Fruit fly (Drosophila melanogaster) whole organism, embryonic: ENCODE data around the gene grnd.

ENCODE experiments used
- Ada2b ChIP-seq: fragments of 200-800 bp; sonication (Bioruptor generic); IDR thresholded peaks from 2 replicates; pipeline ENCODE4 v1.3.6; 2022; ENCODE audit warnings: missing biosample characterization, missing genetic modification characterization
- Aef1 ChIP-seq: fragments of 200-800 bp; sonication (Bioruptor generic); IDR thresholded peaks from 3 replicates; pipeline ENCODE4 v1.3.6; 2022; ENCODE audit warnings: missing biosample characterization, missing genetic modification characterization
- Awh ChIP-seq: fragments of 200-800 bp; sonication (Bioruptor generic); IDR thresholded peaks from 2 replicates; pipeline ENCODE4, ENCODE4 v1.3.6; 2022; ENCODE audit warnings: missing biosample characterization, missing genetic modification characterization
- CG10431 ChIP-seq: fragments of 200-800 bp; sonication (Bioruptor generic); optimal IDR thresholded peaks from 3 replicates; lab custom pipeline; 2018; ENCODE audit warnings: missing biosample characterization, mild to moderate bottlenecking, missing genetic modification characterization
- CG11093 ChIP-seq: fragments of 200-800 bp; sonication (Bioruptor generic); IDR thresholded peaks from 3 replicates; pipeline ENCODE4 v1.3.6; 2022; ENCODE audit warnings: missing biosample characterization, missing genetic modification characterization
- CG11696 ChIP-seq: fragments of 200-800 bp; sonication (Bioruptor generic); IDR thresholded peaks from 2 replicates; pipeline ENCODE4 v1.3.6; 2022; ENCODE audit warnings: missing biosample characterization, missing genetic modification characterization
- CG12769 ChIP-seq: fragments of 200-800 bp; sonication (Bioruptor generic); optimal IDR thresholded peaks from 2 replicates; lab custom pipeline; 2019; ENCODE audit warnings: missing biosample characterization, mild to moderate bottlenecking, missing genetic modification characterization, moderate library complexity
- CG13296 ChIP-seq: fragments of 200-800 bp; sonication (Bioruptor generic); optimal IDR thresholded peaks from 3 replicates; lab custom pipeline; 2018; ENCODE audit warnings: missing biosample characterization, mild to moderate bottlenecking, missing genetic modification characterization
- CG13894 ChIP-seq: fragments of 200-800 bp; sonication (Bioruptor generic); optimal IDR thresholded peaks from 3 replicates; lab custom pipeline; 2018; ENCODE audit warnings: missing biosample characterization, mild to moderate bottlenecking, missing genetic modification characterization, moderate library complexity
- CG15479 ChIP-seq: fragments of 200-800 bp; sonication (Bioruptor generic); optimal IDR thresholded peaks from 3 replicates; lab custom pipeline; 2019; ENCODE audit warnings: missing biosample characterization, mild to moderate bottlenecking, missing genetic modification characterization, moderate library complexity
- CG15514 ChIP-seq: fragments of 200-800 bp; sonication (Bioruptor generic); optimal IDR thresholded peaks from 3 replicates; lab custom pipeline; 2017; ENCODE audit warnings: missing biosample characterization, missing genetic modification characterization, mild to moderate bottlenecking, moderate library complexity, missing genetic modification reagents
- CG15696 ChIP-seq: fragments of 200-800 bp; sonication (Bioruptor generic); optimal IDR thresholded peaks from 2 replicates; lab custom pipeline; 2019; ENCODE audit warnings: missing biosample characterization, mild to moderate bottlenecking, missing genetic modification characterization, moderate library complexity
- CG17328 ChIP-seq: fragments of 200-800 bp; sonication (Bioruptor generic); IDR thresholded peaks from 2 replicates; pipeline ENCODE4 v1.3.6; 2022; ENCODE audit warnings: missing biosample characterization, missing genetic modification characterization
- CG2199 ChIP-seq: fragments of 200-800 bp; sonication (Bioruptor generic); IDR thresholded peaks from 3 replicates; pipeline ENCODE4 v1.3.6; 2022; ENCODE audit warnings: missing biosample characterization, missing genetic modification characterization
- CG32772 ChIP-seq: fragments of 200-800 bp; sonication (Bioruptor generic); IDR thresholded peaks from 2 replicates; pipeline ENCODE4 v1.3.6; 2022; ENCODE audit warnings: missing biosample characterization, missing genetic modification characterization
- CG33213 ChIP-seq: fragments of 200-800 bp; sonication (Bioruptor generic); optimal IDR thresholded peaks from 3 replicates; lab custom pipeline; 2016; ENCODE audit warnings: missing biosample characterization, missing genetic modification characterization
- CG3838 ChIP-seq: fragments of 200-800 bp; sonication (Bioruptor generic); optimal IDR thresholded peaks from 3 replicates; lab custom pipeline; 2016; ENCODE audit warnings: missing biosample characterization, missing genetic modification characterization
- CG42726 ChIP-seq: fragments of 200-800 bp; sonication (Bioruptor generic); IDR thresholded peaks from 2 replicates; pipeline ENCODE4 v1.3.6; 2022; ENCODE audit warnings: missing biosample characterization, missing genetic modification characterization; ENCODE audit not compliant: partially characterized antibody
- CG4282 ChIP-seq: fragments of 200-800 bp; sonication (Bioruptor generic); optimal IDR thresholded peaks from 2 replicates; lab custom pipeline; 2016; ENCODE audit warnings: missing biosample characterization, missing genetic modification characterization
- CG43689 ChIP-seq: fragments of 200-800 bp; sonication (Bioruptor generic); IDR thresholded peaks from 2 replicates; pipeline ENCODE4 v1.3.6; 2022; ENCODE audit warnings: missing biosample characterization, missing genetic modification characterization
- CG6175 ChIP-seq: fragments of 200-800 bp; sonication (Bioruptor generic); IDR thresholded peaks from 3 replicates; pipeline ENCODE4 v1.3.6; 2022; ENCODE audit warnings: missing biosample characterization, missing genetic modification characterization
- CG6654 ChIP-seq: fragments of 200-800 bp; sonication (Bioruptor generic); optimal IDR thresholded peaks from 2 replicates; lab custom pipeline; 2017; ENCODE audit warnings: missing biosample characterization, mild to moderate bottlenecking, missing genetic modification characterization
- CG7271 ChIP-seq: fragments of 200-800 bp; sonication (Bioruptor generic); optimal IDR thresholded peaks from 2 replicates; lab custom pipeline; 2018; ENCODE audit warnings: missing biosample characterization, mild to moderate bottlenecking, missing genetic modification characterization, moderate library complexity
- CG8388 ChIP-seq: fragments of 200-800 bp; sonication (Bioruptor generic); optimal IDR thresholded peaks from 2 replicates; lab custom pipeline; 2019; ENCODE audit warnings: missing biosample characterization, mild to moderate bottlenecking, missing genetic modification characterization, moderate library complexity
- D19A ChIP-seq: fragments of 200-800 bp; optimal IDR thresholded peaks from 3 replicates; lab custom pipeline; 2019; ENCODE audit warnings: missing biosample characterization, mild to moderate bottlenecking, missing genetic modification characterization, moderate library complexity
- E2f2 ChIP-seq: fragments of 200-800 bp; sonication (Bioruptor generic); IDR thresholded peaks from 2 replicates; pipeline ENCODE4 v1.3.6; 2022; ENCODE audit warnings: missing biosample characterization, missing genetic modification characterization
- GATAe ChIP-seq: fragments of 200-800 bp; sonication (Bioruptor generic); conservative IDR thresholded peaks from 2 replicates; pipeline ENCODE4 v1.3.6; 2022; ENCODE audit warnings: missing biosample characterization, missing genetic modification characterization
- HmgD ChIP-seq: fragments of 200-800 bp; sonication (Bioruptor generic); optimal IDR thresholded peaks from 3 replicates; lab custom pipeline; 2016; ENCODE audit warnings: missing biosample characterization, missing genetic modification characterization
- Mad ChIP-seq: fragments of 200-800 bp; sonication (Bioruptor generic); optimal IDR thresholded peaks from 2 replicates; lab custom pipeline; 2016; ENCODE audit warnings: missing biosample characterization, missing genetic modification characterization
- Ssrp ChIP-seq: fragments of 200-800 bp; sonication (Bioruptor generic); optimal IDR thresholded peaks from 2 replicates; lab custom pipeline; 2018; ENCODE audit warnings: missing biosample characterization, mild to moderate bottlenecking, missing genetic modification characterization, moderate library complexity
- cas ChIP-seq: fragments of 200-800 bp; sonication (Bioruptor generic); IDR thresholded peaks from 2 replicates; pipeline ENCODE4 v1.3.6; 2022; ENCODE audit warnings: missing biosample characterization, missing genetic modification characterization
- crc ChIP-seq: fragments of 200-800 bp; sonication (Bioruptor generic); optimal IDR thresholded peaks from 2 replicates; lab custom pipeline; 2016; ENCODE audit warnings: missing biosample characterization, missing genetic modification characterization
- croc ChIP-seq: fragments of 200-800 bp; sonication (Bioruptor generic); conservative IDR thresholded peaks from 3 replicates; pipeline ENCODE4 v1.3.6; 2022; ENCODE audit warnings: missing biosample characterization, missing genetic modification characterization
- disco-r ChIP-seq: fragments of 200-800 bp; sonication (Bioruptor generic); optimal IDR thresholded peaks from 2 replicates; lab custom pipeline; 2016; ENCODE audit warnings: missing biosample characterization, missing genetic modification characterization
- gce ChIP-seq: fragments of 200-800 bp; sonication (Bioruptor generic); IDR thresholded peaks from 3 replicates; pipeline ENCODE4 v1.3.6; 2022; ENCODE audit warnings: missing biosample characterization, missing genetic modification characterization
- hbn ChIP-seq: fragments of 200-800 bp; sonication (Bioruptor generic); IDR thresholded peaks from 2 replicates; pipeline ENCODE4 v1.3.6; 2022; ENCODE audit warnings: missing biosample characterization, missing genetic modification characterization; ENCODE audit not compliant: partially characterized antibody
- inv ChIP-seq: fragments of 200-800 bp; sonication (Bioruptor generic); IDR thresholded peaks from 2 replicates; pipeline ENCODE4 v1.3.6; 2022; ENCODE audit warnings: missing biosample characterization, missing genetic modification characterization; ENCODE audit not compliant: partially characterized antibody
- lab ChIP-seq: fragments of 200-800 bp; sonication (Bioruptor generic); optimal IDR thresholded peaks from 3 replicates; lab custom pipeline; 2017; ENCODE audit warnings: missing biosample characterization, missing genetic modification characterization, mild to moderate bottlenecking, moderate library complexity, missing genetic modification reagents
- nmo ChIP-seq: fragments of 200-800 bp; sonication (Bioruptor generic); optimal IDR thresholded peaks from 2 replicates; lab custom pipeline; 2018; ENCODE audit warnings: missing biosample characterization, mild to moderate bottlenecking, missing genetic modification characterization, moderate library complexity
- odd ChIP-seq: fragments of 200-800 bp; sonication (Bioruptor generic); optimal IDR thresholded peaks from 2 replicates; lab custom pipeline; 2017; ENCODE audit warnings: missing biosample characterization, mild to moderate bottlenecking, missing genetic modification characterization
- pan ChIP-seq, 4 experiments: fragments of >200 bp in 3 of 4; fragments of 200-800 bp in 1 of 4; sonication (Bioruptor generic) in 1 of 4; optimal IDR thresholded peaks in 3 of 4; IDR thresholded peaks in 1 of 4; 2 replicates each; pipeline versions ENCODE4 v1.3.6 to Lab custom; 2017 to 2022; ENCODE audit warnings: missing biosample characterization in 2 of 4, missing genetic modification characterization in 2 of 4, mixed read lengths in 1 of 4
- phol ChIP-seq: fragments of 200-800 bp; sonication (Bioruptor generic); optimal IDR thresholded peaks from 3 replicates; lab custom pipeline; 2018; ENCODE audit warnings: missing biosample characterization, mild to moderate bottlenecking, missing genetic modification characterization, moderate library complexity
- psq ChIP-seq: fragments of 200-800 bp; sonication (Bioruptor generic); optimal IDR thresholded peaks from 2 replicates; lab custom pipeline; 2017; ENCODE audit warnings: missing biosample characterization, missing genetic modification characterization
- repo ChIP-seq: fragments of 200-800 bp; sonication (Bioruptor generic); optimal IDR thresholded peaks from 2 replicates; lab custom pipeline; 2016; ENCODE audit warnings: missing biosample characterization, missing genetic modification characterization
- rib ChIP-seq: fragments of 200-800 bp; sonication (Bioruptor generic); IDR thresholded peaks from 2 replicates; pipeline ENCODE4 v1.3.6; 2022; ENCODE audit warnings: missing biosample characterization, missing genetic modification characterization
- run ChIP-seq: fragments of 200-800 bp; sonication (Bioruptor generic); optimal IDR thresholded peaks from 3 replicates; lab custom pipeline; 2018; ENCODE audit warnings: missing biosample characterization, mild to moderate bottlenecking, missing genetic modification characterization
- sd ChIP-seq: fragments of 200-800 bp; sonication (Bioruptor generic); optimal IDR thresholded peaks from 3 replicates; lab custom pipeline; 2018; ENCODE audit warnings: missing biosample characterization, mild to moderate bottlenecking, missing genetic modification characterization, moderate library complexity
- vnd ChIP-seq: fragments of 200-800 bp; sonication (Bioruptor generic); IDR thresholded peaks from 3 replicates; pipeline ENCODE4 v1.3.6; 2022; ENCODE audit warnings: missing biosample characterization, missing genetic modification characterization; ENCODE audit not compliant: partially characterized antibody
- zfh1 ChIP-seq: fragments of 200-800 bp; sonication (Bioruptor generic); IDR thresholded peaks from 3 replicates; pipeline ENCODE4 v1.3.6; 2022; ENCODE audit warnings: missing biosample characterization, missing genetic modification characterization

The grnd gene

dm6 chr2L:18448639-18449430, 36.4 kb upstream of the grnd start, which contains the start of gene ncm (continued):
- TF ChIP-seq vnd (GFP tag; lab: Robert Waterston, UW): peak; percentile 80
- TF ChIP-seq zfh1 (GFP tag; lab: Robert Waterston, UW): peak; percentile 15; the same call in 1 of the 3 replicates
- no peak for TF ChIP-seq pan (optimal IDR thresholded peaks at IDR 0.05; lab: Kevin White, UChicago)
- TF ChIP-seq pan (GFP tag; optimal IDR thresholded peaks at IDR 0.05 in 1 of 2, IDR thresholded peaks at IDR 0.05 in 1 of 2): no peak
- TF ChIP-seq nmo (GFP tag; lab: Kevin White, UChicago): peak; percentile 42
- TF ChIP-seq D19A (tag; lab: Kevin White, UChicago): no peak
- TF ChIP-seq CG43689 (GFP tag; lab: Robert Waterston, UW): no peak
- no peak for TF ChIP-seq repo (GFP tag; lab: Kevin White, UChicago)
- peak; percentile 93 for TF ChIP-seq hbn (GFP tag; lab: Robert Waterston, UW)
- TF ChIP-seq CG11093 (GFP tag; lab: Robert Waterston, UW): no peak
- no peak for TF ChIP-seq CG3838 (GFP tag; lab: Kevin White, UChicago)
- no peak for TF ChIP-seq GATAe (GFP tag; lab: Robert Waterston, UW)
- no peak for TF ChIP-seq Aef1 (GFP tag; lab: Robert Waterston, UW)
- peak; percentile 49 for TF ChIP-seq E2f2 (GFP tag; lab: Robert Waterston, UW)
- TF ChIP-seq CG12769 (tag; lab: Kevin White, UChicago): no peak
- no peak for TF ChIP-seq disco-r (GFP tag; lab: Kevin White, UChicago)
- no peak for TF ChIP-seq CG7271 (tag; lab: Kevin White, UChicago)
- TF ChIP-seq CG33213: no peak
- peak; percentile 83 for TF ChIP-seq inv
- no peak for TF ChIP-seq CG13894 (tag; lab: Kevin White, UChicago)
- no peak for TF ChIP-seq CG10431 (GFP tag; lab: Kevin White, UChicago)
- no peak for TF ChIP-seq CG11696 (GFP tag; lab: Robert Waterston, UW)
- no peak for TF ChIP-seq gce
- TF ChIP-seq run (tag; lab: Kevin White, UChicago): no peak
- TF ChIP-seq CG8388 (GFP tag; lab: Kevin White, UChicago): no peak
- no peak for TF ChIP-seq Ssrp (tag; lab: Kevin White, UChicago)
- TF ChIP-seq crc (GFP tag; lab: Kevin White, UChicago): no peak
- TF ChIP-seq CG17328: no peak
- no peak for TF ChIP-seq CG15696
- TF ChIP-seq lab (GFP tag; lab: Kevin White, UChicago): no peak
- TF ChIP-seq sd: no peak
- TF ChIP-seq CG6654 (GFP tag; lab: Kevin White, UChicago): no peak
- no peak for TF ChIP-seq rib (GFP tag; lab: Robert Waterston, UW)
- no peak for TF ChIP-seq CG15479
- no peak for TF ChIP-seq CG6175 (GFP tag; lab: Robert Waterston, UW)
- TF ChIP-seq CG2199: no peak
- no peak for TF ChIP-seq odd (GFP tag; lab: Kevin White, UChicago)
- TF ChIP-seq cas (GFP tag; lab: Robert Waterston, UW): no peak
- TF ChIP-seq Ada2b (GFP tag; lab: Robert Waterston, UW): no peak
- TF ChIP-seq CG13296: no peak
- TF ChIP-seq Awh (GFP tag; lab: Robert Waterston, UW): no peak
- peak; percentile 71; the same call in 1 of the 2 replicates for TF ChIP-seq CG42726 (GFP tag; lab: Robert Waterston, UW)
- no peak for TF ChIP-seq HmgD (GFP tag; lab: Kevin White, UChicago)
- TF ChIP-seq CG15514 (GFP tag; lab: Kevin White, UChicago): peak; percentile 63
- no peak for TF ChIP-seq psq
- no peak for TF ChIP-seq CG32772 (GFP tag; lab: Robert Waterston, UW)
- no peak for TF ChIP-seq CG4282 (GFP tag; lab: Kevin White, UChicago)
- peak; percentile 46 for TF ChIP-seq phol (tag; lab: Kevin White, UChicago)
- TF ChIP-seq croc (GFP tag; lab: Robert Waterston, UW): no peak
- peak; percentile 10 for TF ChIP-seq Mad
